Worm (Caenorhabditis elegans) whole organism, L1 larva: Measurements from ENCODE around the gene M03A1.3.

Experiments
- C34B4.2 ChIP-seq: sonication (generic microtip); optimal IDR thresholded peaks from 2 replicates; lab custom pipeline; 2017; ENCODE audit warnings: mild to moderate bottlenecking, missing genetic modification characterization, missing compliant biosample characterization
- F16B12.6 ChIP-seq: fragments of 150-350 bp; optimal IDR thresholded peaks from 2 replicates; lab custom pipeline; 2014; ENCODE audit warnings: missing biosample characterization, missing genetic modification characterization
- Y116A8C.19 ChIP-seq: sonication (generic microtip); optimal IDR thresholded peaks from 2 replicates; lab custom pipeline; 2016; ENCODE audit warnings: missing compliant biosample characterization, missing genetic modification characterization, borderline replicate concordance
- aha-1 ChIP-seq: fragments of 150-350 bp; optimal IDR thresholded peaks from 2 replicates; lab custom pipeline; 2014; ENCODE audit warnings: missing biosample characterization, missing genetic modification characterization
- alr-1 ChIP-seq: fragments of 200-800 bp; sonication (Bioruptor generic); optimal IDR thresholded peaks from 2 replicates; lab custom pipeline; 2018; ENCODE audit warnings: borderline replicate concordance, mild to moderate bottlenecking, missing genetic modification characterization, missing compliant biosample characterization
- aly-2 ChIP-seq: fragments of 150-350 bp; optimal IDR thresholded peaks from 2 replicates; lab custom pipeline; 2014; ENCODE audit warnings: missing biosample characterization, missing genetic modification characterization
- blmp-1 ChIP-seq: fragments of 150-350 bp; optimal IDR thresholded peaks from 2 replicates; lab custom pipeline; 2014; ENCODE audit warnings: missing biosample characterization, missing genetic modification characterization
- ceh-8 ChIP-seq: fragments of 200-800 bp; sonication (Bioruptor generic); optimal IDR thresholded peaks from 2 replicates; lab custom pipeline; 2018; ENCODE audit warnings: mild to moderate bottlenecking, missing genetic modification characterization, moderate library complexity, missing compliant biosample characterization
- ceh-82 ChIP-seq, 3 experiments: fragments of 150-350 bp in 1 of 3; sonication (generic microtip) in 2 of 3; optimal IDR thresholded peaks; 2 replicates each; lab custom pipeline; 2014 to 2017; ENCODE audit warnings: missing biosample characterization in 3 of 3, missing genetic modification characterization in 3 of 3
- ces-1 ChIP-seq: fragments of 150-350 bp; optimal IDR thresholded peaks from 2 replicates; lab custom pipeline; 2014; ENCODE audit warnings: missing biosample characterization, missing genetic modification reagents, missing genetic modification characterization
- dpl-1 ChIP-seq, 3 experiments: fragments of 150-350 bp in 2 of 3; sonication (generic microtip) in 1 of 3; optimal IDR thresholded peaks; 2 replicates each; lab custom pipeline; 2014 to 2017; ENCODE audit warnings: missing biosample characterization in 3 of 3, missing genetic modification characterization in 3 of 3, missing genetic modification reagents in 3 of 3
- efl-1 ChIP-seq, 4 experiments: fragments of 150-350 bp; optimal IDR thresholded peaks in 3 of 4; peaks in 1 of 4; 1 replicate in 1 of 4; 2 replicates in 3 of 4; lab custom pipeline; 2014; ENCODE audit warnings: missing biosample characterization in 2 of 4, missing genetic modification characterization in 2 of 4, missing genetic modification reagents in 2 of 4
- efl-3 ChIP-seq: fragments of 200-800 bp; sonication (Bioruptor generic); optimal IDR thresholded peaks from 2 replicates; lab custom pipeline; 2018; ENCODE audit warnings: mild to moderate bottlenecking, missing genetic modification characterization, missing compliant biosample characterization
- egl-27 ChIP-seq, 2 experiments: fragments of 150-350 bp in 1 of 2; sonication (generic microtip); optimal IDR thresholded peaks; 3 replicates each; lab custom pipeline; 2017 to 2018; ENCODE audit warnings: missing biosample characterization in 2 of 2, missing genetic modification characterization in 2 of 2, missing genetic modification reagents in 2 of 2
- fkh-4 ChIP-seq: sonication (generic microtip); optimal IDR thresholded peaks from 2 replicates; lab custom pipeline; 2016; ENCODE audit warnings: missing compliant biosample characterization, missing genetic modification characterization, borderline replicate concordance
- fkh-8 ChIP-seq: sonication (generic microtip); optimal IDR thresholded peaks from 2 replicates; lab custom pipeline; 2016; ENCODE audit warnings: mild to moderate bottlenecking, missing genetic modification characterization, missing compliant biosample characterization
- fos-1 ChIP-seq: fragments of 150-350 bp; optimal IDR thresholded peaks from 2 replicates; lab custom pipeline; 2014; ENCODE audit warnings: missing biosample characterization, missing genetic modification characterization
- hlh-17 ChIP-seq: fragments of 200-800 bp; sonication (Bioruptor generic); optimal IDR thresholded peaks from 2 replicates; lab custom pipeline; 2018; ENCODE audit warnings: missing genetic modification characterization, mild to moderate bottlenecking, missing compliant biosample characterization, moderate library complexity, borderline replicate concordance
- hlh-4 ChIP-seq: sonication (generic microtip); optimal IDR thresholded peaks from 2 replicates; lab custom pipeline; 2016; ENCODE audit warnings: mild to moderate bottlenecking, missing genetic modification characterization, missing compliant biosample characterization
- hpl-2 ChIP-seq: fragments of 150-350 bp; optimal IDR thresholded peaks from 2 replicates; lab custom pipeline; 2014; ENCODE audit warnings: missing biosample characterization, missing genetic modification reagents, missing genetic modification characterization
- irx-1 ChIP-seq: sonication (generic microtip); optimal IDR thresholded peaks from 2 replicates; lab custom pipeline; 2016; ENCODE audit warnings: missing genetic modification characterization, missing compliant biosample characterization
- lin-15B ChIP-seq: fragments of 150-350 bp; sonication (generic microtip); optimal IDR thresholded peaks from 3 replicates; lab custom pipeline; 2014; ENCODE audit warnings: missing biosample characterization, missing genetic modification characterization
- lin-35 ChIP-seq, 2 experiments: fragments of 150-350 bp; optimal IDR thresholded peaks; 2 replicates each; lab custom pipeline; 2014; ENCODE audit warnings: missing biosample characterization in 2 of 2, missing genetic modification characterization in 2 of 2, missing genetic modification reagents in 2 of 2
- lin-39 ChIP-seq: fragments of 150-350 bp; optimal IDR thresholded peaks from 2 replicates; lab custom pipeline; 2014; ENCODE audit warnings: missing biosample characterization, missing genetic modification reagents, missing genetic modification characterization
- lir-3 ChIP-seq: sonication (generic microtip); optimal IDR thresholded peaks from 2 replicates; lab custom pipeline; 2016; ENCODE audit warnings: mild to moderate bottlenecking, missing genetic modification characterization, moderate library complexity, missing compliant biosample characterization; ENCODE audit not compliant: poor library complexity
- lsy-2 ChIP-seq, 2 experiments: fragments of 150-350 bp; optimal IDR thresholded peaks; 2 replicates each; lab custom pipeline; 2014; ENCODE audit warnings: missing biosample characterization in 2 of 2, missing genetic modification characterization in 2 of 2
- mab-9 ChIP-seq: fragments of 200-800 bp; sonication (Bioruptor generic); IDR thresholded peaks from 2 replicates; pipeline ENCODE4 v1.3.6; 2022; ENCODE audit warnings: missing genetic modification reagents, missing genetic modification characterization, missing compliant biosample characterization
- mdl-1 ChIP-seq, 2 experiments: fragments of 150-350 bp; optimal IDR thresholded peaks; 2 replicates each; lab custom pipeline; 2014 to 2017; ENCODE audit warnings: missing biosample characterization in 2 of 2, missing genetic modification characterization in 2 of 2, inconsistent platforms in 1 of 2
- mef-2 ChIP-seq: fragments of 150-350 bp; optimal IDR thresholded peaks from 2 replicates; lab custom pipeline; 2014; ENCODE audit warnings: missing biosample characterization, missing genetic modification characterization
- nhr-12 ChIP-seq: sonication (generic microtip); optimal IDR thresholded peaks from 2 replicates; lab custom pipeline; 2017; ENCODE audit warnings: missing biosample characterization, missing genetic modification characterization
- nhr-20 ChIP-seq: sonication (generic microtip); optimal IDR thresholded peaks from 2 replicates; lab custom pipeline; 2016; ENCODE audit warnings: mild to moderate bottlenecking, missing genetic modification characterization, missing compliant biosample characterization
- nhr-28 ChIP-seq: fragments of 150-350 bp; optimal IDR thresholded peaks from 2 replicates; lab custom pipeline; 2014; ENCODE audit warnings: missing biosample characterization, missing genetic modification characterization
- nhr-47 ChIP-seq: sonication (generic microtip); optimal IDR thresholded peaks from 2 replicates; lab custom pipeline; 2016; ENCODE audit warnings: mild to moderate bottlenecking, missing genetic modification characterization, moderate library complexity, missing compliant biosample characterization
- nhr-85 ChIP-seq: sonication (generic microtip); peaks from one replicate; lab custom pipeline; 2016; ENCODE audit warnings: missing genetic modification characterization, inconsistent platforms, missing compliant biosample characterization
- nhr-90 ChIP-seq: sonication (generic microtip); optimal IDR thresholded peaks from 2 replicates; lab custom pipeline; 2016; ENCODE audit warnings: mild to moderate bottlenecking, missing genetic modification characterization, missing compliant biosample characterization; ENCODE audit not compliant: poor library complexity
- rnt-1 ChIP-seq: sonication (generic microtip); optimal IDR thresholded peaks from 2 replicates; lab custom pipeline; 2016; ENCODE audit warnings: mild to moderate bottlenecking, missing genetic modification characterization, moderate library complexity, missing compliant biosample characterization
- snu-23 ChIP-seq: sonication (generic microtip); optimal IDR thresholded peaks from 2 replicates; lab custom pipeline; 2016; ENCODE audit warnings: missing genetic modification characterization, missing compliant biosample characterization
- sox-4 ChIP-seq: sonication (generic microtip); optimal IDR thresholded peaks from 2 replicates; lab custom pipeline; 2016; ENCODE audit warnings: missing genetic modification characterization, missing compliant biosample characterization
- sup-37 ChIP-seq: fragments of 200-800 bp; sonication (Bioruptor generic); optimal IDR thresholded peaks from 2 replicates; lab custom pipeline; 2018; ENCODE audit warnings: mild to moderate bottlenecking, missing genetic modification characterization, missing compliant biosample characterization
- swsn-7 ChIP-seq: sonication (generic microtip); optimal IDR thresholded peaks from 2 replicates; lab custom pipeline; 2016; ENCODE audit warnings: missing genetic modification characterization, missing compliant biosample characterization
- tbx-2 ChIP-seq: sonication (generic microtip); optimal IDR thresholded peaks from 2 replicates; lab custom pipeline; 2016; ENCODE audit warnings: missing genetic modification characterization, missing compliant biosample characterization
- unc-30 ChIP-seq: sonication (generic microtip); optimal IDR thresholded peaks from 2 replicates; lab custom pipeline; 2017; ENCODE audit warnings: missing biosample characterization, missing genetic modification characterization
- unc-62 ChIP-seq: fragments of 150-350 bp; optimal IDR thresholded peaks from 2 replicates; lab custom pipeline; 2014; ENCODE audit warnings: missing biosample characterization, missing genetic modification reagents, missing genetic modification characterization
- unc-86 ChIP-seq: sonication (generic microtip); optimal IDR thresholded peaks from 2 replicates; lab custom pipeline; 2016; ENCODE audit warnings: missing genetic modification characterization, missing compliant biosample characterization
- unc-98 ChIP-seq: fragments of 200-800 bp; sonication (Bioruptor generic); IDR thresholded peaks from 2 replicates; pipeline ENCODE4 v1.3.6; 2022; ENCODE audit warnings: missing genetic modification characterization, missing compliant biosample characterization
- vab-15 ChIP-seq: sonication (generic microtip); optimal IDR thresholded peaks from 2 replicates; lab custom pipeline; 2017; ENCODE audit warnings: missing genotype, mild to moderate bottlenecking, missing genetic modification characterization, missing compliant biosample characterization
- zip-4 ChIP-seq: fragments of 200-800 bp; sonication (Bioruptor generic); optimal IDR thresholded peaks from 2 replicates; lab custom pipeline; 2018; ENCODE audit warnings: mild to moderate bottlenecking, missing genetic modification characterization, moderate library complexity, missing compliant biosample characterization
- ztf-11 ChIP-seq, 2 experiments: sonication (generic microtip); optimal IDR thresholded peaks; 2 replicates each; lab custom pipeline; 2016 to 2017; ENCODE audit warnings: missing genetic modification characterization in 2 of 2, missing biosample characterization in 1 of 2, missing compliant biosample characterization in 1 of 2
- ztf-4 ChIP-seq: fragments of 150-350 bp; optimal IDR thresholded peaks from 2 replicates; lab custom pipeline; 2014; ENCODE audit warnings: missing biosample characterization, missing genetic modification characterization

Gene M03A1.3

ce11 chrII:4602533-4602932, 44.9 kb downstream of the M03A1.3 start, which contains the start of gene coa-3:
Gene coa-3, minus strand, starts transcription at chrII:4602633.
- TF ChIP-seq ces-1 (GFP tag; lab: Kevin White, UChicago): no peak
- TF ChIP-seq efl-1 (optimal IDR thresholded peaks at IDR 0.05; lab: Kevin White, UChicago): no peak
- TF ChIP-seq efl-1 (GFP tag; optimal IDR thresholded peaks at IDR 0.05 in 1 of 2; lab: Kevin White, UChicago): peak in 1 of 2 experiments; percentile 89

DNA sequence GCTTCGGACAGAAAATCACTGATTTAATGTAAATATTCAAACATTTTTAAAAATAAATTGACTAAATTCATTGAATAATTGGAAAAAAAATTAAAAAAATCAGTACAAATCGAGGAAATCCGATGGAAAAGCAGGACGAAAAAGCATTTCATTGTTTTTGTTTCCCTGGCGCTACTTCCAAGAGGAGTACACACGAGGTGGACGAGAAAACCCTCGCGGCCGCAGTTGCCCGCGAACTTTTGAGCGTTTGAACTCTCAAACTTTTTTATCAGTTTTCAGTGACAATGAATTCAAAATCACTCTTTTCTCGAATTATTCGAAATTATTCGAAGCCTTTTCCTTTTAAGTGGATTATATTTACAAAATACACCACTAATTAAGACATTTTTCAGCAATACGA, 45.4 kb downstream of the M03A1.3 start, which contains the start of gene F35D11.4:
TSS of gene F35D11.4 (plus strand) at position 393 of the 400 bp plus-strand sequence.
- TF ChIP-seq lin-39 (tag; lab: Kevin White, UChicago): peak; percentile 37
- TF ChIP-seq snu-23 (GFP tag; lab: Kevin White, UChicago): peak; percentile 87
- no peak for TF ChIP-seq egl-27 (tag; optimal IDR thresholded peaks at IDR 0.05; lab: Kevin White, UChicago)
- TF ChIP-seq Y116A8C.19 (tag; lab: Kevin White, UChicago): peak; percentile 49
- peak; percentile 97 for TF ChIP-seq lir-3 (tag; lab: Kevin White, UChicago)
- TF ChIP-seq ceh-8 (GFP tag; lab: Kevin White, UChicago): no peak
- peak; percentile 62 for TF ChIP-seq unc-86 (tag; lab: Kevin White, UChicago)
- TF ChIP-seq lin-15B: peak; percentile 73
- no peak for TF ChIP-seq aly-2 (tag; lab: Kevin White, UChicago)
- no peak for TF ChIP-seq fos-1
- peak; percentile 81 for TF ChIP-seq irx-1
- TF ChIP-seq nhr-20: peak; percentile 89
- TF ChIP-seq zip-4: peak; percentile 34
- TF ChIP-seq unc-62: no peak
- TF ChIP-seq efl-3 (GFP tag; lab: Kevin White, UChicago): no peak
- peak; percentile 83 for TF ChIP-seq swsn-7
- no peak for TF ChIP-seq aha-1 (tag; lab: Kevin White, UChicago)
- TF ChIP-seq ceh-82 (tag; optimal IDR thresholded peaks at IDR 0.05; lab: Kevin White, UChicago): peak; percentile 33 to 74 (median 63)
- TF ChIP-seq alr-1 (tag; lab: Kevin White, UChicago): no peak
- peak; percentile 42 for TF ChIP-seq F16B12.6
- peak; percentile 89 for TF ChIP-seq nhr-47
- TF ChIP-seq vab-15 (tag; lab: Kevin White, UChicago): no peak
- peak; percentile 89 to 93 for TF ChIP-seq lin-35 (GFP tag; optimal IDR thresholded peaks at IDR 0.05; lab: Kevin White, UChicago)
- peak; percentile 45; the same call in 1 of the 2 replicates for TF ChIP-seq mab-9 (GFP tag; lab: Robert Waterston, UW)
- peak; percentile 77 for TF ChIP-seq fkh-4 (tag; lab: Kevin White, UChicago)
- peak; percentile 91 for TF ChIP-seq nhr-90 (tag; lab: Kevin White, UChicago)
- no peak for TF ChIP-seq mef-2 (tag; lab: Kevin White, UChicago)
- peak; percentile 90 for TF ChIP-seq tbx-2
- peak; percentile 74 for TF ChIP-seq fkh-8 (tag; lab: Kevin White, UChicago)
- TF ChIP-seq hlh-4: no peak
- TF ChIP-seq rnt-1 (tag; lab: Kevin White, UChicago): peak; percentile 99
- TF ChIP-seq hlh-17 (GFP tag; lab: Kevin White, UChicago): no peak
- TF ChIP-seq blmp-1 (tag; lab: Kevin White, UChicago): peak; percentile 61
- peak; percentile 77 to 85 for TF ChIP-seq lsy-2 (tag; optimal IDR thresholded peaks at IDR 0.05; lab: Kevin White, UChicago)
- TF ChIP-seq C34B4.2 (tag; lab: Kevin White, UChicago): no peak
- TF ChIP-seq mdl-1 (tag; optimal IDR thresholded peaks at IDR 0.05; lab: Kevin White, UChicago): peak in 1 of 2 experiments; percentile 67
- TF ChIP-seq ztf-4 (tag; lab: Kevin White, UChicago): peak; percentile 16
- peak; percentile 62 for TF ChIP-seq sup-37 (GFP tag; lab: Kevin White, UChicago)
- no peak for TF ChIP-seq hpl-2 (GFP tag; lab: Kevin White, UChicago)
- TF ChIP-seq nhr-28 (tag; lab: Kevin White, UChicago): no peak
- no peak for TF ChIP-seq nhr-12 (tag; lab: Kevin White, UChicago)
- peak; percentile 94 for TF ChIP-seq nhr-85 (tag; lab: Kevin White, UChicago)
- TF ChIP-seq unc-98 (GFP tag; lab: Robert Waterston, UW): peak; percentile 66
- TF ChIP-seq ztf-11 (tag; optimal IDR thresholded peaks at IDR 0.05; lab: Kevin White, UChicago): peak in 1 of 2 experiments; percentile 89
- peak; percentile 89 to 94 (median 93) for TF ChIP-seq dpl-1 (GFP tag; optimal IDR thresholded peaks at IDR 0.05; lab: Kevin White, UChicago)
- TF ChIP-seq sox-4 (tag; lab: Kevin White, UChicago): peak; percentile 88
- TF ChIP-seq unc-30 (tag; lab: Kevin White, UChicago): no peak
